Fruit fly (Drosophila melanogaster) whole organism, embryonic: ENCODE data around the gene Tsp5D.

Experiments
- B-H2 ChIP-seq: fragments of 200-800 bp; sonication (Bioruptor generic); optimal IDR thresholded peaks from 2 replicates; lab custom pipeline; 2018; ENCODE audit warnings: missing biosample characterization, mild to moderate bottlenecking, missing genetic modification characterization
- CG10959 ChIP-seq: fragments of 200-800 bp; sonication (Bioruptor generic); IDR thresholded peaks from 2 replicates; pipeline ENCODE4 v1.3.6; 2022; ENCODE audit warnings: missing biosample characterization, missing genetic modification characterization
- CG13123 ChIP-seq: fragments of 200-800 bp; sonication (Bioruptor generic); optimal IDR thresholded peaks from 2 replicates; lab custom pipeline; 2016; ENCODE audit warnings: missing biosample characterization, missing genetic modification characterization
- CG17328 ChIP-seq: fragments of 200-800 bp; sonication (Bioruptor generic); IDR thresholded peaks from 2 replicates; pipeline ENCODE4 v1.3.6; 2022; ENCODE audit warnings: missing biosample characterization, missing genetic modification characterization
- CG18011 ChIP-seq: fragments of 200-800 bp; sonication (Bioruptor generic); optimal IDR thresholded peaks from 2 replicates; lab custom pipeline; 2017; ENCODE audit warnings: missing biosample characterization, missing genetic modification characterization, mild to moderate bottlenecking, moderate library complexity, missing genotype
- CG18619 ChIP-seq: fragments of 200-800 bp; sonication (Bioruptor generic); optimal IDR thresholded peaks from 3 replicates; lab custom pipeline; 2017; ENCODE audit warnings: missing biosample characterization, mild to moderate bottlenecking, missing genetic modification characterization
- CG2116 ChIP-seq: fragments of 200-800 bp; sonication (Bioruptor generic); optimal IDR thresholded peaks from 3 replicates; lab custom pipeline; 2018; ENCODE audit warnings: missing biosample characterization, mild to moderate bottlenecking, missing genetic modification characterization
- CG31441 ChIP-seq: fragments of 200-800 bp; sonication (Bioruptor generic); IDR thresholded peaks from 2 replicates; pipeline ENCODE4 v1.3.6; 2022; ENCODE audit warnings: missing biosample characterization, missing genetic modification characterization
- CG33557 ChIP-seq: fragments of 200-800 bp; sonication (Bioruptor generic); optimal IDR thresholded peaks from 2 replicates; lab custom pipeline; 2019; ENCODE audit warnings: missing biosample characterization, mild to moderate bottlenecking, missing genetic modification characterization, moderate library complexity
- CG3407 ChIP-seq: fragments of 200-800 bp; sonication (Bioruptor generic); optimal IDR thresholded peaks from 2 replicates; lab custom pipeline; 2018; ENCODE audit warnings: missing biosample characterization, mild to moderate bottlenecking, missing genetic modification characterization
- CG4707 ChIP-seq: fragments of 200-800 bp; sonication (Bioruptor generic); optimal IDR thresholded peaks from 2 replicates; lab custom pipeline; 2018; ENCODE audit warnings: missing biosample characterization, mild to moderate bottlenecking, missing genetic modification characterization, moderate library complexity
- CG5180 ChIP-seq: fragments of 200-800 bp; sonication (Bioruptor generic); optimal IDR thresholded peaks from 3 replicates; lab custom pipeline; 2017; ENCODE audit warnings: missing biosample characterization, missing genetic modification characterization, mild to moderate bottlenecking, moderate library complexity, missing genetic modification reagents
- CG6765 ChIP-seq: fragments of 200-800 bp; sonication (Bioruptor generic); optimal IDR thresholded peaks from 3 replicates; lab custom pipeline; 2017; ENCODE audit warnings: missing biosample characterization, mild to moderate bottlenecking, missing genetic modification characterization
- CG7357 ChIP-seq: fragments of 200-800 bp; sonication (Bioruptor generic); IDR thresholded peaks from 3 replicates; pipeline ENCODE4 v1.3.6; 2022; ENCODE audit warnings: missing biosample characterization, missing genetic modification characterization
- CG8944 ChIP-seq: fragments of 200-800 bp; sonication (Bioruptor generic); optimal IDR thresholded peaks from 3 replicates; lab custom pipeline; 2016; ENCODE audit warnings: missing biosample characterization, missing genetic modification characterization
- D19A ChIP-seq: fragments of 200-800 bp; optimal IDR thresholded peaks from 3 replicates; lab custom pipeline; 2019; ENCODE audit warnings: missing biosample characterization, mild to moderate bottlenecking, missing genetic modification characterization, moderate library complexity
- Deaf1 ChIP-seq: fragments of 200-800 bp; optimal IDR thresholded peaks from 3 replicates; lab custom pipeline; 2019; ENCODE audit warnings: missing biosample characterization, mild to moderate bottlenecking, missing genetic modification characterization, moderate library complexity
- Dek ChIP-seq: fragments of 200-800 bp; sonication (Bioruptor generic); optimal IDR thresholded peaks from 3 replicates; lab custom pipeline; 2019; ENCODE audit warnings: missing biosample characterization, mild to moderate bottlenecking, missing genetic modification characterization, moderate library complexity
- Dfd ChIP-seq, 2 experiments: fragments of >200 bp; optimal IDR thresholded peaks; 2 replicates each; lab custom pipeline; 2017; ENCODE audit warnings: missing biosample characterization in 2 of 2, missing genetic modification characterization in 2 of 2
- Doc2 ChIP-seq: fragments of 200-800 bp; sonication (Bioruptor generic); IDR thresholded peaks from 2 replicates; pipeline ENCODE4 v1.3.6; 2022; ENCODE audit warnings: missing biosample characterization, missing genetic modification characterization
- Drgx ChIP-seq: fragments of 200-800 bp; sonication (Bioruptor generic); IDR thresholded peaks from 2 replicates; pipeline ENCODE4 v1.3.6; 2022; ENCODE audit warnings: missing biosample characterization, missing genetic modification characterization
- H2.0 ChIP-seq: fragments of 200-800 bp; sonication (Bioruptor generic); IDR thresholded peaks from 2 replicates; pipeline ENCODE4 v1.3.6; 2022; ENCODE audit warnings: missing biosample characterization, missing genetic modification characterization
- HLH4C ChIP-seq: fragments of 200-800 bp; sonication (Bioruptor generic); IDR thresholded peaks from 3 replicates; pipeline ENCODE4 v1.3.6; 2022; ENCODE audit warnings: missing biosample characterization, missing genetic modification characterization; ENCODE audit not compliant: partially characterized antibody
- Hand ChIP-seq: fragments of 200-800 bp; sonication (Bioruptor generic); optimal IDR thresholded peaks from 2 replicates; lab custom pipeline; 2017; ENCODE audit warnings: mild to moderate bottlenecking, missing biosample characterization, missing genetic modification reagents, missing genetic modification characterization
- HmgZ ChIP-seq: fragments of 200-800 bp; sonication (Bioruptor generic); optimal IDR thresholded peaks from 2 replicates; lab custom pipeline; 2018; ENCODE audit warnings: missing biosample characterization, mild to moderate bottlenecking, missing genetic modification characterization
- Hmx ChIP-seq: fragments of 200-800 bp; sonication (Bioruptor generic); optimal IDR thresholded peaks from 2 replicates; lab custom pipeline; 2016; ENCODE audit warnings: missing biosample characterization, missing genetic modification characterization
- Jarid2 ChIP-seq: fragments of 200-800 bp; sonication (Bioruptor generic); optimal IDR thresholded peaks from 3 replicates; lab custom pipeline; 2017; ENCODE audit warnings: mild to moderate bottlenecking, missing biosample characterization, missing genetic modification reagents, missing genetic modification characterization
- NK7.1 ChIP-seq: fragments of 200-800 bp; sonication (Bioruptor generic); optimal IDR thresholded peaks from 3 replicates; lab custom pipeline; 2016; ENCODE audit warnings: missing biosample characterization, missing genetic modification characterization
- Optix ChIP-seq: fragments of 200-800 bp; sonication (Bioruptor generic); IDR thresholded peaks from 3 replicates; pipeline ENCODE4 v1.3.6; 2022; ENCODE audit warnings: missing biosample characterization, missing genetic modification characterization
- cad ChIP-seq: fragments of >200 bp; optimal IDR thresholded peaks from 2 replicates; lab custom pipeline; 2017; ENCODE audit warnings: missing biosample characterization, missing genetic modification characterization
- chif ChIP-seq, 2 experiments: fragments of 200-800 bp; sonication (Bioruptor generic); optimal IDR thresholded peaks; 3 replicates each; lab custom pipeline; 2016; ENCODE audit warnings: missing biosample characterization in 2 of 2, missing genetic modification characterization in 2 of 2
- chinmo ChIP-seq: fragments of 200-800 bp; sonication (Bioruptor generic); IDR thresholded peaks from 4 replicates; pipeline ENCODE4 v1.3.6; 2022; ENCODE audit warnings: missing biosample characterization, missing genetic modification characterization; ENCODE audit not compliant: partially characterized antibody
- chn ChIP-seq: fragments of 200-800 bp; sonication (Bioruptor generic); optimal IDR thresholded peaks from 2 replicates; lab custom pipeline; 2016; ENCODE audit warnings: missing biosample characterization, missing genetic modification characterization
- crol ChIP-seq: fragments of 200-800 bp; sonication (Bioruptor generic); IDR thresholded peaks from 2 replicates; pipeline ENCODE4 v1.3.6; 2022; ENCODE audit warnings: missing biosample characterization, missing genetic modification characterization
- crp ChIP-seq, 2 experiments: fragments of 200-800 bp; sonication (Bioruptor generic); optimal IDR thresholded peaks; 2 replicates in 1 of 2; 3 replicates in 1 of 2; lab custom pipeline; 2017; ENCODE audit warnings: missing biosample characterization in 2 of 2, missing genetic modification characterization in 2 of 2, mild to moderate bottlenecking in 1 of 2, moderate library complexity in 1 of 2
- fru ChIP-seq: fragments of >200 bp; optimal IDR thresholded peaks from 2 replicates; lab custom pipeline; 2017
- ftz-f1 ChIP-seq: fragments of 200-800 bp; sonication (Bioruptor generic); optimal IDR thresholded peaks from 2 replicates; lab custom pipeline; 2016; ENCODE audit warnings: missing biosample characterization, missing genetic modification characterization
- hbn ChIP-seq: fragments of 200-800 bp; sonication (Bioruptor generic); IDR thresholded peaks from 2 replicates; pipeline ENCODE4 v1.3.6; 2022; ENCODE audit warnings: missing biosample characterization, missing genetic modification characterization; ENCODE audit not compliant: partially characterized antibody
- jing ChIP-seq: fragments of 200-800 bp; sonication (Bioruptor generic); optimal IDR thresholded peaks from 2 replicates; lab custom pipeline; 2018; ENCODE audit warnings: missing biosample characterization, mild to moderate bottlenecking, missing genetic modification characterization
- klu ChIP-seq: fragments of 200-800 bp; sonication (Bioruptor generic); IDR thresholded peaks from 2 replicates; pipeline ENCODE4 v1.3.6; 2022; ENCODE audit warnings: missing biosample characterization, missing genetic modification characterization
- luna ChIP-seq: fragments of 200-800 bp; sonication (Bioruptor generic); optimal IDR thresholded peaks from 2 replicates; lab custom pipeline; 2016; ENCODE audit warnings: missing biosample characterization, missing genetic modification characterization
- odd ChIP-seq: fragments of 200-800 bp; sonication (Bioruptor generic); optimal IDR thresholded peaks from 2 replicates; lab custom pipeline; 2017; ENCODE audit warnings: missing biosample characterization, mild to moderate bottlenecking, missing genetic modification characterization
- peb ChIP-seq: fragments of 200-800 bp; sonication (Bioruptor generic); IDR thresholded peaks from 2 replicates; pipeline ENCODE4 v1.3.6; 2022; ENCODE audit warnings: missing biosample characterization, missing genetic modification characterization
- pzg ChIP-seq: fragments of 200-800 bp; sonication (Bioruptor generic); optimal IDR thresholded peaks from 3 replicates; lab custom pipeline; 2018; ENCODE audit warnings: missing biosample characterization, mild to moderate bottlenecking, missing genetic modification characterization, moderate library complexity
- ranshi ChIP-seq: fragments of 200-800 bp; sonication (Bioruptor generic); IDR thresholded peaks from 2 replicates; pipeline ENCODE4 v1.3.6; 2022; ENCODE audit warnings: missing biosample characterization, missing genetic modification characterization
- repo ChIP-seq: fragments of 200-800 bp; sonication (Bioruptor generic); optimal IDR thresholded peaks from 2 replicates; lab custom pipeline; 2016; ENCODE audit warnings: missing biosample characterization, missing genetic modification characterization
- ro ChIP-seq: fragments of 200-800 bp; sonication (Bioruptor generic); IDR thresholded peaks from 2 replicates; pipeline ENCODE4 v1.3.6; 2022; ENCODE audit warnings: missing biosample characterization, missing genetic modification characterization
- stwl ChIP-seq: fragments of 200-800 bp; sonication (Bioruptor generic); optimal IDR thresholded peaks from 3 replicates; lab custom pipeline; 2018; ENCODE audit warnings: missing biosample characterization, mild to moderate bottlenecking, missing genetic modification characterization, moderate library complexity
- tx ChIP-seq: fragments of 200-800 bp; sonication (Bioruptor generic); optimal IDR thresholded peaks from 2 replicates; lab custom pipeline; 2016; ENCODE audit warnings: missing biosample characterization, missing genetic modification characterization
- unc-4 ChIP-seq: fragments of 200-800 bp; sonication (Bioruptor generic); IDR thresholded peaks from 2 replicates; pipeline ENCODE4 v1.3.6; 2022; ENCODE audit warnings: missing biosample characterization, missing genetic modification characterization; ENCODE audit not compliant: partially characterized antibody
- usp ChIP-seq: fragments of >200 bp; optimal IDR thresholded peaks from 2 replicates; lab custom pipeline; 2017; ENCODE audit warnings: missing biosample characterization, missing genetic modification characterization

Tsp5D gene

DNA sequence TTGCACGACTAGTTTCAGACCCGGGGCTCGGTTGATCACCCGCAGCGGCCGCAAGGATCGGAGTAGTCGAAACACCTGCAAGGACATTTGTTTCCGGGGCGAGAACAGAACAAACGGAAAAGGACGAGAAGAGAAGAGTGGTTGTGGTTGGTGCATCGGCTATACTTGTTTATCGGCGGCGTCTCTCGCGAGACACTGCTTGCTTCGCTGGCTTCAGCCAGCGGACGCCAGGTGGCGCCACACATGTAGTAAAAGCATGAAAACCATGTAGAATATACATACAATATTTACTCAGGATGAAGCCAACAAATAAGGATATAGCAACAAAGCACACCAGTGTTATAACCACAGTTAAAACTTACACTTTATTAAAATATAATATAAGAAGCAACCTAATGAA lies 35.2 kb upstream of the Tsp5D start (continued):
- no peak for TF ChIP-seq CG4707
- peak; percentile 28; the same call in 1 of the 2 replicates for TF ChIP-seq CG17328 (GFP tag; lab: Robert Waterston, UW)
- no peak for TF ChIP-seq hbn (GFP tag; lab: Robert Waterston, UW)
- TF ChIP-seq NK7.1 (GFP tag; lab: Kevin White, UChicago) = no peak
- TF ChIP-seq Hand = no peak
- TF ChIP-seq Jarid2 = peak; percentile 12
- TF ChIP-seq Drgx = no peak
- TF ChIP-seq Dek (tag; lab: Kevin White, UChicago) = peak; percentile 21
- TF ChIP-seq HLH4C (GFP tag; lab: Robert Waterston, UW) = no peak
- no peak for TF ChIP-seq CG33557 (GFP tag; lab: Kevin White, UChicago)
- TF ChIP-seq luna (GFP tag; lab: Kevin White, UChicago) = no peak
- TF ChIP-seq fru = no peak
- TF ChIP-seq jing (GFP tag; lab: Kevin White, UChicago) = no peak
- TF ChIP-seq klu (GFP tag; lab: Robert Waterston, UW) = peak; percentile 34; the same call in 1 of the 2 replicates
- 0 out of 2 replicates have a peak, but pooled peaks have one; percentile 17 for TF ChIP-seq peb (GFP tag; lab: Robert Waterston, UW)
- no peak for TF ChIP-seq Doc2 (GFP tag; lab: Robert Waterston, UW)
- peak in 1 of 2 experiments; percentile 58 for TF ChIP-seq chif (GFP tag; optimal IDR thresholded peaks at IDR 0.05; lab: Kevin White, UChicago)
- TF ChIP-seq B-H2 (GFP tag; lab: Kevin White, UChicago) = no peak
- peak; percentile 17 for TF ChIP-seq CG8944 (GFP tag; lab: Kevin White, UChicago)
- no peak for TF ChIP-seq Dfd (GFP tag; optimal IDR thresholded peaks at IDR 0.05; lab: Kevin White, UChicago)
- peak; percentile 41 for TF ChIP-seq stwl (tag; lab: Kevin White, UChicago)
- TF ChIP-seq crp (GFP tag; optimal IDR thresholded peaks at IDR 0.05; lab: Kevin White, UChicago) = no peak
- TF ChIP-seq crol = 0 out of 2 replicates have a peak, but pooled peaks have one; percentile 7
- peak; percentile 59 for TF ChIP-seq ranshi (GFP tag; lab: Robert Waterston, UW)
- no peak for TF ChIP-seq cad (GFP tag; lab: Kevin White, UChicago)
- TF ChIP-seq H2.0 (GFP tag; lab: Robert Waterston, UW) = peak; percentile 60; the same call in 1 of the 2 replicates
- no peak for TF ChIP-seq CG3407 (GFP tag; lab: Kevin White, UChicago)
- TF ChIP-seq CG10959 (GFP tag; lab: Robert Waterston, UW) = peak; percentile 54
- no peak for TF ChIP-seq Deaf1 (tag; lab: Kevin White, UChicago)
- peak; percentile 31; the same call in 1 of the 2 replicates for TF ChIP-seq ro (GFP tag; lab: Robert Waterston, UW)
- no peak for TF ChIP-seq Hmx (GFP tag; lab: Kevin White, UChicago)
- no peak for TF ChIP-seq CG18011 (GFP tag; lab: Kevin White, UChicago)
- peak; percentile 25 for TF ChIP-seq repo (GFP tag; lab: Kevin White, UChicago)
- TF ChIP-seq chn (GFP tag; lab: Kevin White, UChicago) = peak; percentile 6
- no peak for TF ChIP-seq odd (GFP tag; lab: Kevin White, UChicago)
- no peak for TF ChIP-seq D19A
- TF ChIP-seq CG18619 (GFP tag; lab: Kevin White, UChicago) = peak; percentile 34
- no peak for TF ChIP-seq pzg (GFP tag; lab: Kevin White, UChicago)
- TF ChIP-seq CG31441 (GFP tag; lab: Robert Waterston, UW) = no peak
- TF ChIP-seq CG2116 (GFP tag; lab: Kevin White, UChicago) = peak; percentile 14
- TF ChIP-seq CG13123 (GFP tag; lab: Kevin White, UChicago) = no peak
- no peak for TF ChIP-seq tx (GFP tag; lab: Kevin White, UChicago)
- peak; percentile 74 for TF ChIP-seq Optix (GFP tag; lab: Robert Waterston, UW)
- no peak for TF ChIP-seq unc-4 (GFP tag; lab: Robert Waterston, UW)
- no peak for TF ChIP-seq CG7357 (GFP tag; lab: Robert Waterston, UW)
- TF ChIP-seq chinmo (GFP tag; lab: Robert Waterston, UW) = no peak
- TF ChIP-seq ftz-f1 (GFP tag; lab: Kevin White, UChicago) = no peak
- TF ChIP-seq CG6765 (GFP tag; lab: Kevin White, UChicago) = no peak
- TF ChIP-seq HmgZ = peak; percentile 39
- no peak for TF ChIP-seq CG5180 (GFP tag; lab: Kevin White, UChicago)
- no peak for TF ChIP-seq usp (GFP tag; lab: Kevin White, UChicago)
